Fruit fly (Drosophila melanogaster) S2 (cell line): Measurements from ENCODE around the gene CG34112.

ENCODE experiments used
- CG8478 ChIP-seq: fragments of >200 bp; optimal IDR thresholded peaks from 2 replicates; lab custom pipeline; 2018
- CTCF ChIP-seq, 2 experiments: fragments of >200 bp; optimal IDR thresholded peaks; 2 replicates each; lab custom pipeline; 2018

DNA sequence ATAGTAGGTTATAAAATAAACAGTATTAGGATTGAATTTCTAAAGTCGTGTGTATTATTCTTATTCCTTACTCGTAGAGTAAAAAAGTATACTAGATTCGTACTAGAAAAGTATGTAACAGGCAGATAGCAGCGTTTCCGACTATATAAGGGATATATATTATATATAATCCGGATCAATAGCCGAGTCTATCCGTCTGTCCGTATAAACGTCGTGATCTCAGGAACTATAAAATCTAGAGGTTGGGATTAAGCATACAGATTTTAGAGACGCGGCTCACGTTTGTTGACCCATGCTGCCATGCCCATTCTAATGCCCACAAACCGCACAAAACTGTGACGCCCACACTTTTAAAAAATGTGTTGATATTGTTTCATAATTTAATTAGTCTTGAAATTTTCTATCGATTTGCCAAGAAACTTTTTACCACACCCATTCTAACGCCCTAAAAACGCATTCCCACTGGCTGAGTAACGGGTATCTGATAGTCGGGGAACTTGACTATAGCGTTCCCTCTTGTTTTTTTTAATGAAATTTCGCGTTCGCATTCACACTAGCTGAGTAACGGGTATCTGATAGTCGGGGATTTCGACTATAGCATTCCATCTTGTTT, 8.0 kb upstream of the CG34112 start, which contains the start of gene CG9853:
- TF ChIP-seq CG8478 (lab: Kevin White, UChicago) (no peak), CTCF (optimal IDR thresholded peaks at IDR 0.05; lab: Kevin White, UChicago) (no peak)
